Fruit fly (Drosophila melanogaster) whole organism, prepupa: ENCODE results near the gene Oscillin.

Experiments
- CG31627 ChIP-seq: fragments of 200-800 bp; sonication (Bioruptor generic); optimal IDR thresholded peaks from 3 replicates; lab custom pipeline; 2016; ENCODE audit warnings: missing biosample characterization, missing genetic modification characterization
- CG4318 ChIP-seq: fragments of 200-800 bp; sonication (Bioruptor generic); optimal IDR thresholded peaks from 3 replicates; lab custom pipeline; 2017; ENCODE audit warnings: missing biosample characterization, mild to moderate bottlenecking, missing genetic modification characterization
- Gug ChIP-seq: fragments of 200-800 bp; sonication (Bioruptor generic); IDR thresholded peaks from 2 replicates; pipeline ENCODE4 v1.3.6; 2022; ENCODE audit warnings: missing biosample characterization, missing genetic modification characterization
- Hr39 ChIP-seq: fragments of 200-800 bp; sonication (Bioruptor generic); optimal IDR thresholded peaks from 2 replicates; lab custom pipeline; 2016; ENCODE audit warnings: missing biosample characterization, missing genetic modification characterization
- Sox15 ChIP-seq: fragments of 200-800 bp; sonication (Bioruptor generic); optimal IDR thresholded peaks from 3 replicates; lab custom pipeline; 2016; ENCODE audit warnings: missing biosample characterization, missing genetic modification characterization
- achi ChIP-seq: fragments of 200-800 bp; sonication (Bioruptor generic); optimal IDR thresholded peaks from 3 replicates; lab custom pipeline; 2016; ENCODE audit warnings: missing biosample characterization, missing genetic modification characterization
- salr ChIP-seq, 2 experiments: fragments of 200-800 bp; sonication (Bioruptor generic); optimal IDR thresholded peaks; 3 replicates each; lab custom pipeline; 2016 to 2018; ENCODE audit warnings: missing biosample characterization in 2 of 2, missing genetic modification characterization in 2 of 2, mild to moderate bottlenecking in 1 of 2

DNA sequence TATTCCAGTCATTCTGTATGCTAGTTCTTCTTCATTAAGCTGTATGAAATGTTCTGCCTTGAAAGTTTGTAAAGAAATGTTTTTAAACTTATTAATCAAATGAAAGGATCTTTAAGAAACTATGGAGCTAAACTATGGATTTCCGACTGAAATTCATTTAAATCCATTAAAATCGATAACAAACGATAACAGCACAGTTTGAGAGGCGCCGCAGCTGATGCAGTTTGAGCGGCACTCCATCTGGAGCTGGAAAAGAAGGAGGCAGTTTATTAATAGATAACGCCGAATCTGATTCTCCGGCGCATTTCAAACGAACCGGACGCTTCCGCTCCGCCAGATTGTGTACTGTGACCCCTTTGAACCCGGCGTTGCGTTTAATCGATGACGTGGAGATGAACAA lies 19.0 kb upstream of the Oscillin start, which contains the start of gene CG31915:
- TF ChIP-seq Sox15 (GFP tag; lab: Kevin White, UChicago), result no peak
- TF ChIP-seq Gug, result no peak
- TF ChIP-seq CG31627 (GFP tag; lab: Kevin White, UChicago), result no peak
- no peak for TF ChIP-seq Hr39
- no peak for TF ChIP-seq salr (GFP tag; optimal IDR thresholded peaks at IDR 0.05; lab: Kevin White, UChicago)
- no peak for TF ChIP-seq achi (GFP tag; lab: Kevin White, UChicago)
- no peak for TF ChIP-seq CG4318 (GFP tag; lab: Kevin White, UChicago)
